Worm (Caenorhabditis elegans): ENCODE results near the gene msrp-7.

- TF ChIP-seq ztf-23 (GFP tag; IDR thresholded peaks at IDR 0.05) (no peak), med-1 (GFP tag; optimal IDR thresholded peaks at IDR 0.05; ENCODE audit: insufficient read depth) (no peak)
Observed at ce11 chrII:10783201-10783962, 27.4 kb upstream of the msrp-7 start, which contains the start of gene ect-2.
